Worm (Caenorhabditis elegans): ENCODE data around the gene B0310.3.

ce11 chrX:557857-558256 is 37.1 kb upstream of the B0310.3 start, which contains the start of gene nas-38:
- TF ChIP-seq gmeb-1 (tag; optimal IDR thresholded peaks at IDR 0.05) (no peak), aly-2 (tag; optimal IDR thresholded peaks at IDR 0.05) (no peak), nhr-10 (tag; optimal IDR thresholded peaks at IDR 0.05) (no peak)
